Worm (Caenorhabditis elegans) whole organism, mixed stage, embryonic: ENCODE results near the gene F35D11.4.

Experiments
- M03D4.4 ChIP-seq: sonication (generic microtip); optimal IDR thresholded peaks from 2 replicates; lab custom pipeline; 2017; ENCODE audit warnings: mild to moderate bottlenecking, missing genetic modification characterization, missing compliant biosample characterization
- bed-3 ChIP-seq: fragments of 200-800 bp; sonication (Bioruptor generic); optimal IDR thresholded peaks from 3 replicates; lab custom pipeline; 2018; ENCODE audit warnings: mild to moderate bottlenecking, missing genetic modification characterization, moderate library complexity, missing compliant biosample characterization
- blmp-1 ChIP-seq: fragments of 150-350 bp; optimal IDR thresholded peaks from 2 replicates; lab custom pipeline; 2014; ENCODE audit warnings: missing biosample characterization, missing genetic modification characterization
- ceh-39 ChIP-seq: fragments of 150-350 bp; optimal IDR thresholded peaks from 2 replicates; lab custom pipeline; 2014; ENCODE audit warnings: missing biosample characterization, missing genetic modification characterization
- ceh-43 ChIP-seq: fragments of 200-800 bp; sonication (Bioruptor generic); optimal IDR thresholded peaks from 2 replicates; lab custom pipeline; 2018; ENCODE audit warnings: mild to moderate bottlenecking, missing genetic modification characterization, moderate library complexity, missing compliant biosample characterization
- ceh-83 ChIP-seq: fragments of 200-800 bp; sonication (Bioruptor generic); optimal IDR thresholded peaks from 2 replicates; lab custom pipeline; 2018; ENCODE audit warnings: mild to moderate bottlenecking, missing genetic modification characterization, missing compliant biosample characterization
- ces-1 ChIP-seq: fragments of 150-350 bp; optimal IDR thresholded peaks from 2 replicates; lab custom pipeline; 2014; ENCODE audit warnings: missing biosample characterization, missing genetic modification reagents, missing genetic modification characterization
- cnd-1 ChIP-seq: fragments of 200-800 bp; sonication (Bioruptor generic); optimal IDR thresholded peaks from 2 replicates; lab custom pipeline; 2018; ENCODE audit warnings: mild to moderate bottlenecking, missing genetic modification characterization, missing compliant biosample characterization
- drap-1 ChIP-seq: fragments of 200-800 bp; sonication (Bioruptor generic); optimal IDR thresholded peaks from 3 replicates; lab custom pipeline; 2018; ENCODE audit warnings: mild to moderate bottlenecking, missing genetic modification characterization, missing compliant biosample characterization
- elt-1 ChIP-seq: sonication (generic microtip); optimal IDR thresholded peaks from 2 replicates; lab custom pipeline; 2017; ENCODE audit warnings: missing genetic modification characterization, mild to moderate bottlenecking, missing compliant biosample characterization, antibody characterized with exemption, moderate library complexity, borderline replicate concordance; ENCODE audit not compliant: insufficient read depth
- elt-3 ChIP-seq: fragments of 150-350 bp; optimal IDR thresholded peaks from 2 replicates; lab custom pipeline; 2014; ENCODE audit warnings: missing biosample characterization, missing genetic modification characterization
- flh-1 ChIP-seq: fragments of 200-800 bp; sonication (Bioruptor generic); optimal IDR thresholded peaks from 2 replicates; lab custom pipeline; 2018; ENCODE audit warnings: mild to moderate bottlenecking, missing genetic modification characterization, moderate library complexity, missing compliant biosample characterization
- ham-2 ChIP-seq: fragments of 200-800 bp; sonication (Bioruptor generic); optimal IDR thresholded peaks from 2 replicates; lab custom pipeline; 2018; ENCODE audit warnings: mild to moderate bottlenecking, missing genetic modification characterization, missing compliant biosample characterization
- hlh-1 ChIP-seq: fragments of 150-350 bp; optimal IDR thresholded peaks from 2 replicates; lab custom pipeline; 2014; ENCODE audit warnings: missing biosample characterization, missing genetic modification reagents, missing genetic modification characterization
- lin-13 ChIP-seq: fragments of 150-350 bp; optimal IDR thresholded peaks from 2 replicates; lab custom pipeline; 2014; ENCODE audit warnings: missing biosample characterization, missing genetic modification characterization
- lin-32 ChIP-seq: fragments of 200-800 bp; sonication (Bioruptor generic); optimal IDR thresholded peaks from 2 replicates; lab custom pipeline; 2018; ENCODE audit warnings: mild to moderate bottlenecking, missing genetic modification characterization, missing compliant biosample characterization
- mep-1 ChIP-seq: fragments of 150-350 bp; optimal IDR thresholded peaks from 2 replicates; lab custom pipeline; 2017; ENCODE audit warnings: missing biosample characterization, missing genetic modification reagents, missing genetic modification characterization, inconsistent platforms
- mls-2 ChIP-seq: sonication (generic microtip); optimal IDR thresholded peaks from 2 replicates; lab custom pipeline; 2016; ENCODE audit warnings: mild to moderate bottlenecking, missing genetic modification characterization, moderate library complexity, missing compliant biosample characterization
- nhr-12 ChIP-seq: fragments of 150-350 bp; optimal IDR thresholded peaks from 2 replicates; lab custom pipeline; 2014; ENCODE audit warnings: missing biosample characterization, missing genetic modification characterization
- nhr-237 ChIP-seq: fragments of 150-350 bp; optimal IDR thresholded peaks from 2 replicates; lab custom pipeline; 2014; ENCODE audit warnings: missing biosample characterization, missing genetic modification characterization
- nhr-76 ChIP-seq: sonication (generic microtip); optimal IDR thresholded peaks from 2 replicates; lab custom pipeline; 2017; ENCODE audit warnings: missing biosample characterization, missing genetic modification characterization
- sem-2 ChIP-seq: fragments of 200-800 bp; sonication (Bioruptor generic); optimal IDR thresholded peaks from 2 replicates; lab custom pipeline; 2018; ENCODE audit warnings: mild to moderate bottlenecking, missing genetic modification characterization, missing compliant biosample characterization
- sptf-1 ChIP-seq: sonication (generic microtip); optimal IDR thresholded peaks from 2 replicates; lab custom pipeline; 2017; ENCODE audit warnings: mild to moderate bottlenecking, missing genetic modification characterization, moderate library complexity, missing compliant biosample characterization
- tbx-8 ChIP-seq: fragments of 200-800 bp; sonication (Bioruptor generic); optimal IDR thresholded peaks from 2 replicates; lab custom pipeline; 2018; ENCODE audit warnings: mild to moderate bottlenecking, missing genetic modification characterization, moderate library complexity, missing compliant biosample characterization
- unc-39 ChIP-seq: fragments of 150-350 bp; optimal IDR thresholded peaks from 2 replicates; lab custom pipeline; 2014; ENCODE audit warnings: missing biosample characterization, missing genetic modification characterization
- unc-62 ChIP-seq: fragments of 150-350 bp; optimal IDR thresholded peaks from 2 replicates; lab custom pipeline; 2014; ENCODE audit warnings: missing biosample characterization, missing genetic modification reagents, missing genetic modification characterization
- zip-8 ChIP-seq: fragments of 150-350 bp; optimal IDR thresholded peaks from 2 replicates; lab custom pipeline; 2014; ENCODE audit warnings: missing biosample characterization, missing genetic modification characterization
- ztf-11 ChIP-seq: fragments of 150-350 bp; optimal IDR thresholded peaks from 2 replicates; lab custom pipeline; 2014; ENCODE audit warnings: missing biosample characterization, missing genetic modification characterization

Gene F35D11.4

ce11 chrII:4602533-4602932 is 694 bp upstream of the F35D11.4 start, which contains the start of gene coa-3:
coa-3 (minus strand) TSS chrII:4602633.
- TF ChIP-seq zip-8 (tag; lab: Kevin White, UChicago), result no peak
- no peak for TF ChIP-seq lin-32 (GFP tag; lab: Kevin White, UChicago)
- no peak for TF ChIP-seq hlh-1 (tag; lab: Kevin White, UChicago)
- TF ChIP-seq elt-3 (tag; lab: Kevin White, UChicago), result no peak
- TF ChIP-seq bed-3 (GFP tag; lab: Kevin White, UChicago), result no peak
- no peak for TF ChIP-seq cnd-1 (tag; lab: Kevin White, UChicago)
- no peak for TF ChIP-seq ceh-39
- TF ChIP-seq M03D4.4 (tag; lab: Kevin White, UChicago), result no peak

ce11 chrII:4604149-4604548 is 922 bp downstream of the F35D11.4 start:
- TF ChIP-seq ceh-43 (no peak), lin-32 (GFP tag; lab: Kevin White, UChicago) (no peak), nhr-12 (tag; lab: Kevin White, UChicago) (no peak), flh-1 (GFP tag; lab: Kevin White, UChicago) (no peak), sptf-1 (tag; lab: Kevin White, UChicago) (no peak), mls-2 (tag; lab: Kevin White, UChicago) (no peak), M03D4.4 (tag; lab: Kevin White, UChicago) (no peak), blmp-1 (tag; lab: Kevin White, UChicago) (no peak)

- no peak for TF ChIP-seq nhr-12 (tag; lab: Kevin White, UChicago)
- TF ChIP-seq ztf-11 (tag; lab: Kevin White, UChicago), result no peak
- TF ChIP-seq sem-2 (GFP tag; lab: Kevin White, UChicago), result no peak
Observed at ce11 chrII:4604680-4605079, 1.5 kb downstream of the F35D11.4 start.

ce11 chrII:4606687-4607297 is 3.6 kb downstream of the F35D11.4 start:
- TF ChIP-seq lin-13 (no peak), ham-2 (GFP tag; lab: Kevin White, UChicago) (no peak), ces-1 (GFP tag; lab: Kevin White, UChicago) (peak; percentile 35), nhr-237 (tag; lab: Kevin White, UChicago) (no peak), ceh-43 (no peak), cnd-1 (tag; lab: Kevin White, UChicago) (no peak), ceh-39 (no peak), unc-39 (tag; lab: Kevin White, UChicago) (no peak)
- TF ChIP-seq, all 35 proteins: peak for 1

- TF ChIP-seq bed-3 (GFP tag; lab: Kevin White, UChicago), result no peak
- no peak for TF ChIP-seq zip-8 (tag; lab: Kevin White, UChicago)
- TF ChIP-seq tbx-8 (GFP tag; lab: Kevin White, UChicago), result no peak
- TF ChIP-seq mep-1 (tag; lab: Kevin White, UChicago), result no peak
- no peak for TF ChIP-seq ceh-39
- TF ChIP-seq hlh-1 (tag; lab: Kevin White, UChicago), result no peak
- TF ChIP-seq elt-3 (tag; lab: Kevin White, UChicago), result no peak
- no peak for TF ChIP-seq ceh-83 (GFP tag; lab: Kevin White, UChicago)
- TF ChIP-seq ceh-43, result no peak
- TF ChIP-seq nhr-12 (tag; lab: Kevin White, UChicago), result no peak
- TF ChIP-seq elt-1 (tag; lab: Kevin White, UChicago), result no peak
- no peak for TF ChIP-seq unc-62
- TF ChIP-seq sem-2 (GFP tag; lab: Kevin White, UChicago), result no peak
- no peak for TF ChIP-seq ztf-11 (tag; lab: Kevin White, UChicago)
- no peak for TF ChIP-seq flh-1 (GFP tag; lab: Kevin White, UChicago)
- no peak for TF ChIP-seq drap-1 (GFP tag; lab: Kevin White, UChicago)
- TF ChIP-seq ham-2 (GFP tag; lab: Kevin White, UChicago), result no peak
- TF ChIP-seq unc-39 (tag; lab: Kevin White, UChicago), result no peak
- no peak for TF ChIP-seq nhr-76 (tag; lab: Kevin White, UChicago)
- no peak for TF ChIP-seq blmp-1 (tag; lab: Kevin White, UChicago)
Observed at ce11 chrII:4608073-4608472, 4.8 kb downstream of the F35D11.4 start, which contains the start of gene F35D11.3. F35D11.3 (plus strand) TSS chrII:4608372.
